Worm (Caenorhabditis elegans): ENCODE data around the gene C07B5.4.

DNA sequence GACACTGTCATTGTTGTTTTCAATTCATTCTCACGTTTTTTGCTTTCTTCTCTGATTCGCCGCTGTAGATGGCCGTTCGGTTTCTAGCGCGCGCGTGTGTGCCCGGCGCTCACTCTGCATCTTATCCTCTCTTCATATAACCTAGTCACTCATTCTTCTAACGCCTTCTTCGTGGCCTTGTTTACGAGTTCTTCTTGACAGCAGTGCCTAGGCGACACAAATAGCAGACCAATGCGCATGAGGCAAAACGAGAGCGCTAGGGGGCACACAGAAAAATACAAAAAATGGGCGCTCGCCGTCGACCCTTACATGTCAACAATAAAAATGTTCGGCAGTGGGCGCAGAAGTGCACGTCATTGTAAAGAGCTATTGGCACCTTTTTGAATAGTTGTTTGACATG lies 21.7 kb downstream of the C07B5.4 start:
- TF ChIP-seq unc-130 (GFP tag; optimal IDR thresholded peaks at IDR 0.05) (no peak), nhr-11 (tag; optimal IDR thresholded peaks at IDR 0.05) (peak; percentile 29), Y75B8A.6 (GFP tag; IDR thresholded peaks at IDR 0.05) (no peak), egl-27 (tag; optimal IDR thresholded peaks at IDR 0.05) (no peak), unc-62 (GFP tag; optimal IDR thresholded peaks at IDR 0.05 in 1 of 2) (peak in 1 of 2 experiments; percentile 25), unc-62 (tag; optimal IDR thresholded peaks at IDR 0.05) (no peak), dve-1 (tag; optimal IDR thresholded peaks at IDR 0.05; ENCODE audit: insufficient read depth) (peak; percentile 77)

All from whole organism, L4 larva.